Worm (Caenorhabditis elegans) whole organism, L2 larva: Measurements from ENCODE around the gene fard-1.

Experiments
- C34F6.9 ChIP-seq: fragments of 150-350 bp; optimal IDR thresholded peaks from 2 replicates; lab custom pipeline; 2014; ENCODE audit warnings: missing biosample characterization, missing genetic modification characterization
- F13H6.1 ChIP-seq: sonication (generic microtip); optimal IDR thresholded peaks from 2 replicates; lab custom pipeline; 2016; ENCODE audit warnings: missing genetic modification characterization, missing compliant biosample characterization
- R02D3.7 ChIP-seq: fragments of 150-350 bp; optimal IDR thresholded peaks from 2 replicates; lab custom pipeline; 2014; ENCODE audit warnings: missing biosample characterization, missing genetic modification characterization
- Y55F3AM.14 ChIP-seq: fragments of 200-800 bp; sonication (Bioruptor generic); optimal IDR thresholded peaks from 2 replicates; lab custom pipeline; 2018; ENCODE audit warnings: mild to moderate bottlenecking, missing genetic modification characterization, missing compliant biosample characterization
- ZK546.5 ChIP-seq: sonication (generic microtip); optimal IDR thresholded peaks from 2 replicates; lab custom pipeline; 2017; ENCODE audit warnings: missing biosample characterization, missing genetic modification characterization
- alr-1 ChIP-seq: fragments of 150-350 bp; optimal IDR thresholded peaks from 2 replicates; lab custom pipeline; 2014; ENCODE audit warnings: missing biosample characterization, missing genetic modification characterization
- aly-2 ChIP-seq: fragments of 150-350 bp; optimal IDR thresholded peaks from 2 replicates; lab custom pipeline; 2014; ENCODE audit warnings: missing biosample characterization, missing genetic modification characterization
- ama-1 ChIP-seq: fragments of 150-350 bp; optimal IDR thresholded peaks from 2 replicates; lab custom pipeline; 2018; ENCODE audit warnings: inconsistent platforms
- blmp-1 ChIP-seq: sonication (generic microtip); optimal IDR thresholded peaks from 2 replicates; lab custom pipeline; 2017; ENCODE audit warnings: missing genetic modification characterization, mild to moderate bottlenecking, missing compliant biosample characterization, antibody characterized with exemption, moderate library complexity; ENCODE audit not compliant: insufficient read depth
- ceh-16 ChIP-seq: fragments of 150-350 bp; optimal IDR thresholded peaks from 2 replicates; lab custom pipeline; 2014; ENCODE audit warnings: missing biosample characterization, missing genetic modification characterization
- ceh-82 ChIP-seq: fragments of 150-350 bp; optimal IDR thresholded peaks from 2 replicates; lab custom pipeline; 2014; ENCODE audit warnings: missing biosample characterization, missing genetic modification characterization
- crh-2 ChIP-seq: sonication (generic microtip); optimal IDR thresholded peaks from 2 replicates; lab custom pipeline; 2017; ENCODE audit warnings: missing biosample characterization, missing genetic modification characterization
- egl-27 ChIP-seq: sonication (generic microtip); optimal IDR thresholded peaks from 3 replicates; lab custom pipeline; 2017; ENCODE audit warnings: missing biosample characterization, missing genetic modification reagents, missing genetic modification characterization
- elt-1 ChIP-seq: fragments of 150-350 bp; optimal IDR thresholded peaks from 2 replicates; lab custom pipeline; 2014; ENCODE audit warnings: missing biosample characterization, missing genetic modification characterization
- elt-3 ChIP-seq: sonication (generic microtip); optimal IDR thresholded peaks from 2 replicates; lab custom pipeline; 2017; ENCODE audit warnings: missing biosample characterization, missing genetic modification characterization
- fos-1 ChIP-seq: fragments of 150-350 bp; optimal IDR thresholded peaks from 2 replicates; lab custom pipeline; 2014; ENCODE audit warnings: missing biosample characterization, missing genetic modification characterization
- gmeb-1 ChIP-seq: fragments of 150-350 bp; optimal IDR thresholded peaks from 2 replicates; lab custom pipeline; 2014; ENCODE audit warnings: missing biosample characterization, missing genetic modification characterization
- lin-11 ChIP-seq: fragments of 150-350 bp; sonication (generic microtip); optimal IDR thresholded peaks from 2 replicates; lab custom pipeline; 2014; ENCODE audit warnings: missing biosample characterization, missing genetic modification characterization, inconsistent platforms, mixed read lengths
- lin-13 ChIP-seq: fragments of 150-350 bp; optimal IDR thresholded peaks from 2 replicates; lab custom pipeline; 2014; ENCODE audit warnings: missing biosample characterization, missing genetic modification reagents, missing genetic modification characterization
- lsy-2 ChIP-seq, 2 experiments: fragments of 150-350 bp in 1 of 2; sonication (generic microtip) in 1 of 2; optimal IDR thresholded peaks; 2 replicates each; lab custom pipeline; 2014 to 2017; ENCODE audit warnings: missing biosample characterization in 2 of 2, missing genetic modification characterization in 2 of 2
- mab-5 ChIP-seq: fragments of 150-350 bp; optimal IDR thresholded peaks from 2 replicates; lab custom pipeline; 2014; ENCODE audit warnings: missing biosample characterization, missing genetic modification characterization
- mdl-1 ChIP-seq, 2 experiments: fragments of 150-350 bp in 1 of 2; sonication (generic microtip) in 1 of 2; optimal IDR thresholded peaks; 2 replicates each; lab custom pipeline; 2017; ENCODE audit warnings: missing biosample characterization in 2 of 2, missing genetic modification characterization in 2 of 2
- nhr-10 ChIP-seq: sonication (generic microtip); optimal IDR thresholded peaks from 2 replicates; lab custom pipeline; 2017; ENCODE audit warnings: missing biosample characterization, missing genetic modification characterization
- nhr-11 ChIP-seq: fragments of 150-350 bp; optimal IDR thresholded peaks from 2 replicates; lab custom pipeline; 2014; ENCODE audit warnings: missing biosample characterization, missing genetic modification characterization
- nhr-12 ChIP-seq: fragments of 150-350 bp; optimal IDR thresholded peaks from 2 replicates; lab custom pipeline; 2014; ENCODE audit warnings: missing biosample characterization, missing genetic modification characterization
- nhr-129 ChIP-seq: fragments of 150-350 bp; optimal IDR thresholded peaks from 2 replicates; lab custom pipeline; 2014; ENCODE audit warnings: missing biosample characterization, missing genetic modification characterization
- nhr-21 ChIP-seq: fragments of 150-350 bp; optimal IDR thresholded peaks from 2 replicates; lab custom pipeline; 2014; ENCODE audit warnings: missing biosample characterization, missing genetic modification characterization
- nhr-23 ChIP-seq: fragments of 150-350 bp; optimal IDR thresholded peaks from 2 replicates; lab custom pipeline; 2014; ENCODE audit warnings: missing biosample characterization, missing genetic modification reagents, missing genetic modification characterization
- nhr-6 ChIP-seq: fragments of 150-350 bp; optimal IDR thresholded peaks from 2 replicates; lab custom pipeline; 2014; ENCODE audit warnings: missing biosample characterization, missing genetic modification characterization
- nhr-77 ChIP-seq: fragments of 150-350 bp; optimal IDR thresholded peaks from 2 replicates; lab custom pipeline; 2014; ENCODE audit warnings: missing biosample characterization, missing genetic modification characterization
- peb-1 ChIP-seq: fragments of 150-350 bp; optimal IDR thresholded peaks from 2 replicates; lab custom pipeline; 2014; ENCODE audit warnings: missing biosample characterization, missing genetic modification characterization
- skn-1 ChIP-seq: sonication (generic microtip); optimal IDR thresholded peaks from 2 replicates; lab custom pipeline; 2017; ENCODE audit warnings: missing biosample characterization, missing genetic modification characterization
- snpc-4 ChIP-seq: fragments of 150-350 bp; optimal IDR thresholded peaks from 2 replicates; lab custom pipeline; 2014; ENCODE audit warnings: missing biosample characterization, missing genetic modification characterization
- unc-39 ChIP-seq: fragments of 150-350 bp; optimal IDR thresholded peaks from 2 replicates; lab custom pipeline; 2014; ENCODE audit warnings: missing biosample characterization, missing genetic modification characterization
- unc-55 ChIP-seq: fragments of 150-350 bp; sonication (generic microtip); optimal IDR thresholded peaks from 3 replicates; lab custom pipeline; 2014; ENCODE audit warnings: missing biosample characterization, missing genetic modification reagents, missing genetic modification characterization
- unc-62 ChIP-seq: fragments of 150-350 bp; optimal IDR thresholded peaks from 2 replicates; lab custom pipeline; 2014; ENCODE audit warnings: missing biosample characterization, missing genetic modification reagents, missing genetic modification characterization
- zag-1 ChIP-seq: fragments of 150-350 bp; optimal IDR thresholded peaks from 2 replicates; lab custom pipeline; 2014; ENCODE audit warnings: missing biosample characterization, missing genetic modification characterization
- ztf-1 ChIP-seq: fragments of 200-800 bp; sonication (Bioruptor generic); conservative IDR thresholded peaks from 2 replicates; pipeline ENCODE4 v1.3.6; 2022; ENCODE audit warnings: missing genetic modification characterization, missing compliant biosample characterization
- ztf-11 ChIP-seq: sonication (generic microtip); optimal IDR thresholded peaks from 2 replicates; lab custom pipeline; 2017; ENCODE audit warnings: missing biosample characterization, missing genetic modification characterization
- ztf-4 ChIP-seq: fragments of 150-350 bp; optimal IDR thresholded peaks from 2 replicates; lab custom pipeline; 2014; ENCODE audit warnings: missing biosample characterization, missing genetic modification characterization

Gene fard-1

ce11 chrX:2939526-2939925, 6.4 kb downstream of the fard-1 start:
- TF ChIP-seq lin-11 (tag; lab: Kevin White, UChicago) (no peak), unc-55 (GFP tag; lab: Kevin White, UChicago) (peak; percentile 24), lsy-2 (tag; optimal IDR thresholded peaks at IDR 0.05; lab: Kevin White, UChicago) (peak in 1 of 2 experiments; percentile 12), F13H6.1 (tag; lab: Kevin White, UChicago) (peak; percentile 9), crh-2 (tag; lab: Kevin White, UChicago) (peak; percentile 28), unc-62 (GFP tag; lab: Kevin White, UChicago) (no peak), zag-1 (tag; lab: Kevin White, UChicago) (peak; percentile 18), elt-3 (tag; lab: Kevin White, UChicago) (no peak), nhr-129 (tag; lab: Kevin White, UChicago) (peak; percentile 33), ceh-82 (no peak), C34F6.9 (tag; lab: Kevin White, UChicago) (peak; percentile 12), blmp-1 (tag; lab: Kevin White, UChicago) (no peak)

- TF ChIP-seq peb-1 = no peak
- no peak for TF ChIP-seq ceh-16 (tag; lab: Kevin White, UChicago)
- TF ChIP-seq nhr-23 = no peak
- no peak for TF ChIP-seq blmp-1 (tag; lab: Kevin White, UChicago)
- TF ChIP-seq Y55F3AM.14 (GFP tag; lab: Kevin White, UChicago) = no peak
- no peak for TF ChIP-seq elt-1 (tag; lab: Kevin White, UChicago)
- TF ChIP-seq fos-1 = no peak
- no peak for TF ChIP-seq mdl-1 (tag; optimal IDR thresholded peaks at IDR 0.05; lab: Kevin White, UChicago)
- TF ChIP-seq ama-1 (lab: Kevin White, UChicago) = no peak
- no peak for TF ChIP-seq lin-13
- TF ChIP-seq nhr-21 (tag; lab: Kevin White, UChicago) = no peak
- TF ChIP-seq unc-39 (tag; lab: Kevin White, UChicago) = no peak
- no peak for TF ChIP-seq gmeb-1 (tag; lab: Kevin White, UChicago)
- no peak for TF ChIP-seq F13H6.1 (tag; lab: Kevin White, UChicago)
- no peak for TF ChIP-seq skn-1
- no peak for TF ChIP-seq elt-3 (tag; lab: Kevin White, UChicago)
These were observed 7.4 kb downstream of the fard-1 start, which contains the start of gene pfk-1.1 for ce11 chrX:2940572-2940971. pfk-1.1 (plus strand) TSS chrX:2940872.

DNA sequence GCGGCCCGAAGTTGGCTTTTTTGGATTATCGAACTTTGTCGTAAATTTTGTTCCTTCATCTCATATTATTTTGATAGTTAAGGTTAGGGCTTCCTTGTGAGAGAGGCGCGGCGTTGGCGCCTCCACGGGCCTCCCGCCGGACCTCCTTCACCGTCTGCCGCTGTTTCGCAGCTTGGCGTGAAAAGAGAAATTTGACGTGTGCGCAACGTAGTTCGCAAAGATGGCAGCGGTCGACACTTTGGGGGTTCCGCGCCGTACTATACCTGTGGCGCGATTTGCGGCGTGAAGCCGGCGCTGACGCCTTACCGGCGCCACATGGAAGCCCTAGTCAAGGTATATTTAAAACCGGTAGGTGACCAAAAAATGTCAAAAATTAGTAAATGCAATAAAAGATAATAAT, 9.2 kb downstream of the fard-1 start:
- TF ChIP-seq aly-2 (no peak), nhr-11 (tag; lab: Kevin White, UChicago) (no peak), snpc-4 (tag; lab: Kevin White, UChicago) (peak; percentile 71), nhr-12 (tag; lab: Kevin White, UChicago) (no peak), R02D3.7 (no peak), ztf-4 (tag; lab: Kevin White, UChicago) (no peak)

DNA sequence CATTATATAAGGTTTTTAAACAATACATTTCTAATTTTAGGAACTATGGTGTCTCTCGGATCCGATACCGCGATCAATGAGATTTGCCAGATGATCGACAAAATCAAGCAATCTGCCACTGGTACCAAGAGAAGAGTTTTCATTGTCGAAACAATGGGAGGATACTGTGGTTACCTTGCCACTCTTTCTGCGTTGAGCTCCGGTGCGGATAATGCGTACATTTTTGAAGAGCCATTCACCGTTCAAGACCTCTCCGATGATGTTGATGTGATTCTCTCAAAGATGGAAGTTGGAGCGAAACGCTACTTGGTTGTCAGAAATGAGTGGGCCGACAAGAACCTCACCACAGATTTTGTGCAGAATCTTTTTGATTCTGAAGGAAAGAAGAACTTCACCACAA, 10.4 kb downstream of the fard-1 start:
- TF ChIP-seq peb-1 (no peak), nhr-77 (tag; lab: Kevin White, UChicago) (no peak), Y55F3AM.14 (GFP tag; lab: Kevin White, UChicago) (no peak)

DNA sequence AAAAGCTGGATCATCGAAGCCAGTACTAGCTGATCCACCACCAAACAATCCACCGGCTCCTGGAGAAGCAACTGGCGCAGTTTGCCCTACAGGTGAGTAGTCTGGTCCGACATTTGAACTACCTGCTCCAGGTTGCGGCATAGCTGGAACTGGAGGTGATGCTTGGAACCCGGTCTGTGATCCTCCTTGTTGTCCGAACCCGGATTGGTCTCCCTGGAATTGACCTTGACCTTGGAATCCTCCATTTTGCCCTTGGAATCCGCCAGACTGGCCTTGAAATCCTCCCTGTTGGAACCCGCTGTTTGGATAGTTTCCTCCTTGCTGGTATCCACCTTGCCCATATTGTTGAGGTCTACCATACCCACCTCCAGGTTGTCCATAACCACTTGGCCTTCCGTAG, 12.8 kb downstream of the fard-1 start:
- no peak for TF ChIP-seq blmp-1 (tag; lab: Kevin White, UChicago)
- TF ChIP-seq R02D3.7 = no peak
- TF ChIP-seq ama-1 (lab: Kevin White, UChicago) = no peak
- no peak for TF ChIP-seq egl-27 (tag; lab: Kevin White, UChicago)
- no peak for TF ChIP-seq nhr-10 (tag; lab: Kevin White, UChicago)
- TF ChIP-seq ztf-4 (tag; lab: Kevin White, UChicago) = no peak
- no peak for TF ChIP-seq ZK546.5 (tag; lab: Kevin White, UChicago)
- no peak for TF ChIP-seq nhr-23
- TF ChIP-seq nhr-6 (tag; lab: Kevin White, UChicago) = no peak
- TF ChIP-seq fos-1 = no peak
- no peak for TF ChIP-seq mab-5 (tag; lab: Kevin White, UChicago)
- TF ChIP-seq unc-39 (tag; lab: Kevin White, UChicago) = no peak
- TF ChIP-seq zag-1 (tag; lab: Kevin White, UChicago) = no peak
- TF ChIP-seq mdl-1 (tag; optimal IDR thresholded peaks at IDR 0.05; lab: Kevin White, UChicago) = no peak
- TF ChIP-seq alr-1 (tag; lab: Kevin White, UChicago) = no peak
- no peak for TF ChIP-seq elt-3 (tag; lab: Kevin White, UChicago)
- TF ChIP-seq ztf-11 (tag; lab: Kevin White, UChicago) = no peak
- no peak for TF ChIP-seq crh-2 (tag; lab: Kevin White, UChicago)
- TF ChIP-seq ztf-1 (GFP tag; lab: Robert Waterston, UW) = no peak
